Fruit fly (Drosophila melanogaster): ENCODE results near the gene CG42327.

Gene CG42327

dm6 chr3R:11613252-11614036, 42.5 kb upstream of the CG42327 start (continued):
- TF ChIP-seq tll (GFP tag; optimal IDR thresholded peaks at IDR 0.05): peak in 1 of 2 experiments; percentile 66
- TF ChIP-seq ham (GFP tag; IDR thresholded peaks at IDR 0.05): no peak
- TF ChIP-seq Six4 (GFP tag; optimal IDR thresholded peaks at IDR 0.05): peak; percentile 35
- no peak for TF ChIP-seq CG14860 (GFP tag; IDR thresholded peaks at IDR 0.05; ENCODE audit: partially characterized antibody)
- peak; percentile 5 for TF ChIP-seq NC2α (GFP tag; optimal IDR thresholded peaks at IDR 0.05)
- TF ChIP-seq Ptx1 (GFP tag; IDR thresholded peaks at IDR 0.05): peak; percentile 82
- peak; percentile 83 for TF ChIP-seq CG7745 (tag; optimal IDR thresholded peaks at IDR 0.05)
- peak; percentile 68; the same call in 2 of the 3 replicates for TF ChIP-seq ci (GFP tag; IDR thresholded peaks at IDR 0.05)
- TF ChIP-seq CG11456 (GFP tag; IDR thresholded peaks at IDR 0.05): peak; percentile 96
- peak; percentile 22 for TF ChIP-seq Bteb2 (GFP tag; optimal IDR thresholded peaks at IDR 0.05)
- TF ChIP-seq CG8388 (GFP tag; optimal IDR thresholded peaks at IDR 0.05): no peak
- TF ChIP-seq ATbp (GFP tag; optimal IDR thresholded peaks at IDR 0.05): peak; percentile 1
- peak; percentile 61 for TF ChIP-seq CG12744 (GFP tag; optimal IDR thresholded peaks at IDR 0.05)
- peak; percentile 72 for TF ChIP-seq E2f1 (GFP tag; IDR thresholded peaks at IDR 0.05)
- TF ChIP-seq CG17361 (GFP tag; IDR thresholded peaks at IDR 0.05): peak; percentile 73
- TF ChIP-seq D (optimal IDR thresholded peaks at IDR 0.05): no peak
- TF ChIP-seq D (GFP tag; optimal IDR thresholded peaks at IDR 0.05): peak; percentile 29
- peak; percentile 76 for TF ChIP-seq Sox102F (GFP tag; optimal IDR thresholded peaks at IDR 0.05)
- no peak for TF ChIP-seq wor (GFP tag; IDR thresholded peaks at IDR 0.05)
- TF ChIP-seq Trl (optimal IDR thresholded peaks at IDR 0.05): no peak
- TF ChIP-seq Trl (GFP tag; optimal IDR thresholded peaks at IDR 0.05): peak; percentile 39
- peak; percentile 46; the same call in 1 of the 3 replicates for TF ChIP-seq CG16813 (GFP tag; IDR thresholded peaks at IDR 0.05; ENCODE audit: partially characterized antibody)
- peak; percentile 42; the same call in 1 of the 2 replicates for TF ChIP-seq cas (GFP tag; IDR thresholded peaks at IDR 0.05)
- peak; percentile 44 for TF ChIP-seq CG9727 (GFP tag; optimal IDR thresholded peaks at IDR 0.05)
- TF ChIP-seq ttk (GFP tag; IDR thresholded peaks at IDR 0.05): peak; percentile 34; the same call in 1 of the 2 replicates
- no peak for TF ChIP-seq CG10431 (GFP tag; optimal IDR thresholded peaks at IDR 0.05)
- TF ChIP-seq wdn (GFP tag; IDR thresholded peaks at IDR 0.05): no peak
- TF ChIP-seq CG5180 (GFP tag; optimal IDR thresholded peaks at IDR 0.05): no peak
- peak; percentile 84 for TF ChIP-seq E2f2 (GFP tag; IDR thresholded peaks at IDR 0.05)
- TF ChIP-seq lbe (GFP tag; optimal IDR thresholded peaks at IDR 0.05): no peak
- TF ChIP-seq abd-A (tag; optimal IDR thresholded peaks at IDR 0.05): no peak
- TF ChIP-seq Dref (GFP tag; IDR thresholded peaks at IDR 0.05): no peak
- TF ChIP-seq CG14014 (GFP tag; IDR thresholded peaks at IDR 0.05): peak; percentile 64
- no peak; the same call in 1 of the 2 replicates for TF ChIP-seq Ravus (GFP tag; IDR thresholded peaks at IDR 0.05)
- no peak for TF ChIP-seq pan (optimal IDR thresholded peaks at IDR 0.05)
- TF ChIP-seq pan (GFP tag; optimal IDR thresholded peaks at IDR 0.05 in 1 of 2, IDR thresholded peaks at IDR 0.05 in 1 of 2): peak in 1 of 2 experiments; percentile 57
- peak; percentile 73 for TF ChIP-seq amos (GFP tag; IDR thresholded peaks at IDR 0.05; ENCODE audit: partially characterized antibody)
- TF ChIP-seq CG18619 (GFP tag; optimal IDR thresholded peaks at IDR 0.05): peak; percentile 32
- peak; percentile 49 for TF ChIP-seq CG10979 (tag; optimal IDR thresholded peaks at IDR 0.05)
- peak; percentile 11; the same call in 1 of the 2 replicates for TF ChIP-seq ap (GFP tag; IDR thresholded peaks at IDR 0.05)
- no peak for TF ChIP-seq Lim3 (GFP tag; IDR thresholded peaks at IDR 0.05)
- TF ChIP-seq CG13424 (tag; optimal IDR thresholded peaks at IDR 0.05): peak; percentile 44
- peak; percentile 43 for TF ChIP-seq CG10462 (GFP tag; optimal IDR thresholded peaks at IDR 0.05)
- peak; percentile 45 for TF ChIP-seq CG30431 (GFP tag; optimal IDR thresholded peaks at IDR 0.05)
- no peak for TF ChIP-seq Sry-β (GFP tag; optimal IDR thresholded peaks at IDR 0.05)
- no peak for TF ChIP-seq rib (GFP tag; IDR thresholded peaks at IDR 0.05)
- TF ChIP-seq Meics (GFP tag; optimal IDR thresholded peaks at IDR 0.05): peak; percentile 6
- peak; percentile 65 for TF ChIP-seq CG4854 (GFP tag; optimal IDR thresholded peaks at IDR 0.05)
- peak; percentile 34 for TF ChIP-seq CG6813 (GFP tag; optimal IDR thresholded peaks at IDR 0.05)
- peak; percentile 13; the same call in 1 of the 2 replicates for TF ChIP-seq CG16779 (GFP tag; IDR thresholded peaks at IDR 0.05)
